Worm (Caenorhabditis elegans): ENCODE results near the gene F56A8.3.

ce11 chrIII:13260344-13260743 lies 3.7 kb downstream of the F56A8.3 start:
- TF ChIP-seq flt-1 (GFP tag; IDR thresholded peaks at IDR 0.05), result no peak
- no peak for TF ChIP-seq med-1 (GFP tag; optimal IDR thresholded peaks at IDR 0.05; ENCODE audit: insufficient read depth)
- no peak for TF ChIP-seq ref-1 (GFP tag; conservative IDR thresholded peaks at IDR 0.05)

Measured in whole organism, midembryonic.